Fruit fly (Drosophila melanogaster) whole organism, embryonic: Measurements from ENCODE around the gene CstF64.
A peak's percentile ranks its signal among the peaks of the same experiment; 100 is the strongest.

Experiments used
- Adf1 ChIP-seq: fragments of 200-800 bp; sonication (Bioruptor generic); IDR thresholded peaks from 2 replicates; pipeline ENCODE4 v1.3.6; 2022; ENCODE audit warnings: missing biosample characterization, missing genetic modification characterization
- Atf6 ChIP-seq: fragments of 200-800 bp; sonication (Bioruptor generic); IDR thresholded peaks from 2 replicates; pipeline ENCODE4 v1.3.6; 2022; ENCODE audit warnings: missing biosample characterization, missing genetic modification characterization
- Awh ChIP-seq: fragments of 200-800 bp; sonication (Bioruptor generic); IDR thresholded peaks from 2 replicates; pipeline ENCODE4, ENCODE4 v1.3.6; 2022; ENCODE audit warnings: missing biosample characterization, missing genetic modification characterization
- BEAF-32 ChIP-seq: fragments of 200-800 bp; sonication (Bioruptor generic); optimal IDR thresholded peaks from 3 replicates; lab custom pipeline; 2017; ENCODE audit warnings: missing biosample characterization, missing genetic modification characterization, mild to moderate bottlenecking, moderate library complexity, missing genetic modification reagents
- CG10959 ChIP-seq: fragments of 200-800 bp; sonication (Bioruptor generic); IDR thresholded peaks from 2 replicates; pipeline ENCODE4 v1.3.6; 2022; ENCODE audit warnings: missing biosample characterization, missing genetic modification characterization
- CG12391 ChIP-seq: fragments of 200-800 bp; sonication (Bioruptor generic); optimal IDR thresholded peaks from 3 replicates; lab custom pipeline; 2018; ENCODE audit warnings: missing biosample characterization, mild to moderate bottlenecking, missing genetic modification characterization, moderate library complexity
- CG17186 ChIP-seq: fragments of 200-800 bp; sonication (Bioruptor generic); optimal IDR thresholded peaks from 3 replicates; lab custom pipeline; 2017; ENCODE audit warnings: missing biosample characterization, missing genetic modification reagents, missing genetic modification characterization
- CG17829 ChIP-seq: fragments of 200-800 bp; optimal IDR thresholded peaks from 2 replicates; lab custom pipeline; 2019; ENCODE audit warnings: missing biosample characterization, mild to moderate bottlenecking, missing genetic modification characterization, moderate library complexity
- CG2120 ChIP-seq: fragments of 200-800 bp; sonication (Bioruptor generic); optimal IDR thresholded peaks from 3 replicates; lab custom pipeline; 2016; ENCODE audit warnings: missing biosample characterization, missing genetic modification characterization
- CG30020 ChIP-seq: fragments of 200-800 bp; optimal IDR thresholded peaks from 2 replicates; lab custom pipeline; 2019; ENCODE audit warnings: missing biosample characterization, mild to moderate bottlenecking, missing genetic modification characterization, moderate library complexity
- CG31441 ChIP-seq: fragments of 200-800 bp; sonication (Bioruptor generic); IDR thresholded peaks from 2 replicates; pipeline ENCODE4 v1.3.6; 2022; ENCODE audit warnings: missing biosample characterization, missing genetic modification characterization
- CG3847 ChIP-seq: fragments of 200-800 bp; sonication (Bioruptor generic); IDR thresholded peaks from 2 replicates; pipeline ENCODE4 v1.3.6; 2022; ENCODE audit warnings: missing biosample characterization, missing genetic modification characterization
- CG6689 ChIP-seq: fragments of 200-800 bp; sonication (Bioruptor generic); IDR thresholded peaks from 2 replicates; pipeline ENCODE4 v1.3.6; 2022; ENCODE audit warnings: missing biosample characterization, missing genetic modification characterization
- CG7987 ChIP-seq: fragments of 200-800 bp; sonication (Bioruptor generic); optimal IDR thresholded peaks from 2 replicates; lab custom pipeline; 2018; ENCODE audit warnings: missing biosample characterization, mild to moderate bottlenecking, missing genetic modification characterization, moderate library complexity
- CG8924 ChIP-seq: fragments of 200-800 bp; optimal IDR thresholded peaks from 3 replicates; lab custom pipeline; 2019; ENCODE audit warnings: missing biosample characterization, mild to moderate bottlenecking, missing genetic modification characterization, moderate library complexity
- CG9437 ChIP-seq: fragments of 200-800 bp; sonication (Bioruptor generic); optimal IDR thresholded peaks from 2 replicates; lab custom pipeline; 2018; ENCODE audit warnings: missing biosample characterization, mild to moderate bottlenecking, missing genetic modification characterization
- CG9797 ChIP-seq: fragments of 200-800 bp; sonication (Bioruptor generic); optimal IDR thresholded peaks from 3 replicates; lab custom pipeline; 2018; ENCODE audit warnings: missing biosample characterization, mild to moderate bottlenecking, missing genetic modification characterization
- Dip3 ChIP-seq: fragments of 200-800 bp; sonication (Bioruptor generic); optimal IDR thresholded peaks from 3 replicates; lab custom pipeline; 2016; ENCODE audit warnings: missing biosample characterization, missing genetic modification characterization
- Dp ChIP-seq: fragments of 200-800 bp; sonication (Bioruptor generic); optimal IDR thresholded peaks from 2 replicates; lab custom pipeline; 2018; ENCODE audit warnings: missing biosample characterization, mild to moderate bottlenecking, missing genetic modification characterization, moderate library complexity
- E2f2 ChIP-seq: fragments of 200-800 bp; sonication (Bioruptor generic); IDR thresholded peaks from 2 replicates; pipeline ENCODE4 v1.3.6; 2022; ENCODE audit warnings: missing biosample characterization, missing genetic modification characterization
- Elba2 ChIP-seq: fragments of 200-800 bp; sonication (Bioruptor generic); optimal IDR thresholded peaks from 3 replicates; lab custom pipeline; 2016; ENCODE audit warnings: missing biosample characterization, missing genetic modification characterization
- Gsc ChIP-seq: fragments of 200-800 bp; sonication (Bioruptor generic); IDR thresholded peaks from 2 replicates; pipeline ENCODE4 v1.3.6; 2022; ENCODE audit warnings: missing biosample characterization, missing genetic modification characterization
- HmgZ ChIP-seq: fragments of 200-800 bp; sonication (Bioruptor generic); optimal IDR thresholded peaks from 2 replicates; lab custom pipeline; 2018; ENCODE audit warnings: missing biosample characterization, mild to moderate bottlenecking, missing genetic modification characterization
- Hmx ChIP-seq: fragments of 200-800 bp; sonication (Bioruptor generic); optimal IDR thresholded peaks from 2 replicates; lab custom pipeline; 2016; ENCODE audit warnings: missing biosample characterization, missing genetic modification characterization
- MBD-R2 ChIP-seq: fragments of 200-800 bp; sonication (Bioruptor generic); IDR thresholded peaks from 2 replicates; pipeline ENCODE4 v1.3.6; 2022; ENCODE audit warnings: missing biosample characterization, missing genetic modification characterization
- Max ChIP-seq: fragments of 200-800 bp; sonication (Bioruptor generic); optimal IDR thresholded peaks from 2 replicates; lab custom pipeline; 2016; ENCODE audit warnings: missing biosample characterization, mild to moderate bottlenecking, missing genetic modification characterization
- Med ChIP-seq: fragments of 200-800 bp; sonication (Bioruptor generic); peaks from one replicate; lab custom pipeline; 2016; ENCODE audit warnings: missing biosample characterization, missing genetic modification characterization, mild to moderate bottlenecking, inconsistent platforms, moderate library complexity
- Sin3A ChIP-seq: fragments of >200 bp; optimal IDR thresholded peaks from 2 replicates; lab custom pipeline; 2018
- Sry-β ChIP-seq: fragments of 200-800 bp; sonication (Bioruptor generic); optimal IDR thresholded peaks from 2 replicates; lab custom pipeline; 2018; ENCODE audit warnings: missing biosample characterization, mild to moderate bottlenecking, missing genetic modification characterization, moderate library complexity
- Xbp1 ChIP-seq: fragments of 200-800 bp; sonication (Bioruptor generic); optimal IDR thresholded peaks from 3 replicates; lab custom pipeline; 2016; ENCODE audit warnings: missing biosample characterization, mild to moderate bottlenecking, missing genetic modification characterization
- chif ChIP-seq, 2 experiments: fragments of 200-800 bp; sonication (Bioruptor generic); optimal IDR thresholded peaks; 3 replicates each; lab custom pipeline; 2016; ENCODE audit warnings: missing biosample characterization in 2 of 2, missing genetic modification characterization in 2 of 2
- crp ChIP-seq, 2 experiments: fragments of 200-800 bp; sonication (Bioruptor generic); optimal IDR thresholded peaks; 2 replicates in 1 of 2; 3 replicates in 1 of 2; lab custom pipeline; 2017; ENCODE audit warnings: missing biosample characterization in 2 of 2, missing genetic modification characterization in 2 of 2, mild to moderate bottlenecking in 1 of 2, moderate library complexity in 1 of 2
- mld ChIP-seq: fragments of 200-800 bp; sonication (Bioruptor generic); IDR thresholded peaks from 3 replicates; pipeline ENCODE4 v1.3.6; 2022; ENCODE audit warnings: missing biosample characterization, missing genetic modification characterization; ENCODE audit not compliant: partially characterized antibody
- nmo ChIP-seq: fragments of 200-800 bp; sonication (Bioruptor generic); optimal IDR thresholded peaks from 2 replicates; lab custom pipeline; 2018; ENCODE audit warnings: missing biosample characterization, mild to moderate bottlenecking, missing genetic modification characterization, moderate library complexity
- phol ChIP-seq: fragments of 200-800 bp; sonication (Bioruptor generic); optimal IDR thresholded peaks from 3 replicates; lab custom pipeline; 2018; ENCODE audit warnings: missing biosample characterization, mild to moderate bottlenecking, missing genetic modification characterization, moderate library complexity
- pzg ChIP-seq: fragments of 200-800 bp; sonication (Bioruptor generic); optimal IDR thresholded peaks from 3 replicates; lab custom pipeline; 2018; ENCODE audit warnings: missing biosample characterization, mild to moderate bottlenecking, missing genetic modification characterization, moderate library complexity
- row ChIP-seq: fragments of 200-800 bp; sonication (Bioruptor generic); IDR thresholded peaks from 3 replicates; pipeline ENCODE4 v1.3.6; 2022; ENCODE audit warnings: missing biosample characterization, missing genetic modification characterization
- salm ChIP-seq: fragments of 200-800 bp; sonication (Bioruptor generic); optimal IDR thresholded peaks from 2 replicates; lab custom pipeline; 2018; ENCODE audit warnings: missing biosample characterization, mild to moderate bottlenecking, missing genetic modification characterization
- sd ChIP-seq: fragments of 200-800 bp; sonication (Bioruptor generic); optimal IDR thresholded peaks from 3 replicates; lab custom pipeline; 2018; ENCODE audit warnings: missing biosample characterization, mild to moderate bottlenecking, missing genetic modification characterization, moderate library complexity
- sens ChIP-seq: fragments of 200-800 bp; sonication (Bioruptor generic); peaks from one replicate; lab custom pipeline; 2016; ENCODE audit warnings: missing biosample characterization, missing genetic modification characterization
- sisA ChIP-seq: fragments of 200-800 bp; sonication (Bioruptor generic); IDR thresholded peaks from 2 replicates; pipeline ENCODE4 v1.3.6; 2022; ENCODE audit warnings: missing biosample characterization, missing genetic modification characterization
- slbo ChIP-seq: fragments of 200-800 bp; sonication (Bioruptor generic); IDR thresholded peaks from 2 replicates; pipeline ENCODE4 v1.3.6; 2022; ENCODE audit warnings: missing biosample characterization, missing genetic modification characterization
- ssp ChIP-seq: fragments of 200-800 bp; sonication (Bioruptor generic); IDR thresholded peaks from 2 replicates; pipeline ENCODE4 v1.3.6; 2022; ENCODE audit warnings: missing biosample characterization, missing genetic modification characterization
- trem ChIP-seq: fragments of 200-800 bp; optimal IDR thresholded peaks from 3 replicates; lab custom pipeline; 2019; ENCODE audit warnings: missing biosample characterization, mild to moderate bottlenecking, missing genetic modification characterization, moderate library complexity

The CstF64 gene

dm6 chr3R:18677500-18677940, 18.1 kb downstream of the CstF64 start, which contains the start of the genes dind and CG7706 (continued):
- peak in 1 of 2 experiments; percentile 8 for TF ChIP-seq chif (GFP tag; optimal IDR thresholded peaks at IDR 0.05; lab: Kevin White, UChicago)
- peak; percentile 58 for TF ChIP-seq CG12391 (tag; lab: Kevin White, UChicago)
- TF ChIP-seq CG31441 = no peak
- TF ChIP-seq E2f2 (GFP tag; lab: Robert Waterston, UW) = peak; percentile 47
- peak; percentile 15 for TF ChIP-seq HmgZ (tag; lab: Kevin White, UChicago)
- TF ChIP-seq salm (tag; lab: Kevin White, UChicago) = no peak
- peak; percentile 78 for TF ChIP-seq sens (GFP tag; lab: Kevin White, UChicago)
- peak; percentile 86 for TF ChIP-seq CG30020
- peak; percentile 81 for TF ChIP-seq nmo (GFP tag; lab: Kevin White, UChicago)
- peak; percentile 38; the same call in 1 of the 2 replicates for TF ChIP-seq CG3847 (GFP tag; lab: Robert Waterston, UW)
- TF ChIP-seq Atf6 (GFP tag; lab: Robert Waterston, UW) = no peak
- TF ChIP-seq ssp (GFP tag; lab: Robert Waterston, UW) = peak; percentile 86
- TF ChIP-seq Sin3A (lab: Kevin White, UChicago) = peak; percentile 39
- peak; percentile 70 for TF ChIP-seq trem
- TF ChIP-seq slbo (GFP tag; lab: Robert Waterston, UW) = peak; percentile 42; the same call in 1 of the 2 replicates
- TF ChIP-seq BEAF-32 = peak; percentile 27
- TF ChIP-seq CG6689 = peak; percentile 45; the same call in 1 of the 2 replicates
- TF ChIP-seq CG10959 (GFP tag; lab: Robert Waterston, UW) = no peak
- peak; percentile 23 for TF ChIP-seq Max (GFP tag; lab: Kevin White, UChicago)
- TF ChIP-seq pzg (GFP tag; lab: Kevin White, UChicago) = peak; percentile 51
- no peak for TF ChIP-seq CG7987
- peak; percentile 59 for TF ChIP-seq CG9797
- TF ChIP-seq Dp (GFP tag; lab: Kevin White, UChicago) = peak; percentile 40
- TF ChIP-seq CG8924 (tag; lab: Kevin White, UChicago) = peak; percentile 4
- TF ChIP-seq Sry-β (GFP tag; lab: Kevin White, UChicago) = peak; percentile 85
- no peak for TF ChIP-seq Gsc
- TF ChIP-seq row (GFP tag; lab: Robert Waterston, UW) = peak; percentile 72
- no peak for TF ChIP-seq sisA (GFP tag; lab: Robert Waterston, UW)
- TF ChIP-seq CG9437 (GFP tag; lab: Kevin White, UChicago) = peak; percentile 7
- TF ChIP-seq Elba2 (GFP tag; lab: Kevin White, UChicago) = no peak
- no peak for TF ChIP-seq Awh (GFP tag; lab: Robert Waterston, UW)
- TF ChIP-seq phol (tag; lab: Kevin White, UChicago) = peak; percentile 52
- no peak for TF ChIP-seq mld (GFP tag; lab: Robert Waterston, UW)
- peak; percentile 3 for TF ChIP-seq Med
- no peak for TF ChIP-seq Adf1 (GFP tag; lab: Robert Waterston, UW)
- TF ChIP-seq Dip3 (GFP tag; lab: Kevin White, UChicago) = peak; percentile 0
- TF ChIP-seq CG17186 (GFP tag; lab: Kevin White, UChicago) = no peak
- peak; percentile 15 for TF ChIP-seq CG17829 (tag; lab: Kevin White, UChicago)
- TF ChIP-seq Hmx (GFP tag; lab: Kevin White, UChicago) = no peak
- TF ChIP-seq CG2120 (GFP tag; lab: Kevin White, UChicago) = peak; percentile 33
- peak; percentile 93 for TF ChIP-seq sd (tag; lab: Kevin White, UChicago)
- TF ChIP-seq MBD-R2 (GFP tag; lab: Robert Waterston, UW) = peak; percentile 79
- peak; percentile 27 for TF ChIP-seq Xbp1 (GFP tag; lab: Kevin White, UChicago)
- TF ChIP-seq crp (GFP tag; optimal IDR thresholded peaks at IDR 0.05; lab: Kevin White, UChicago) = peak; percentile 32 to 89
